Worm (Caenorhabditis elegans): ENCODE results near the gene tyra-3.

- TF ChIP-seq lin-13 (tag; optimal IDR thresholded peaks at IDR 0.05) (no peak), elt-1 (tag; optimal IDR thresholded peaks at IDR 0.05; ENCODE audit: borderline replicate concordance, insufficient read depth) (no peak), nhr-12 (tag; optimal IDR thresholded peaks at IDR 0.05) (no peak), ceh-39 (tag; optimal IDR thresholded peaks at IDR 0.05) (no peak), elt-3 (tag; optimal IDR thresholded peaks at IDR 0.05) (no peak), ztf-11 (tag; optimal IDR thresholded peaks at IDR 0.05) (no peak), unc-39 (tag; optimal IDR thresholded peaks at IDR 0.05) (no peak), nhr-28 (tag; optimal IDR thresholded peaks at IDR 0.05) (no peak), mab-5 (tag; optimal IDR thresholded peaks at IDR 0.05) (no peak), snpc-4 (tag; optimal IDR thresholded peaks at IDR 0.05) (no peak), lsy-2 (tag; optimal IDR thresholded peaks at IDR 0.05) (no peak), zip-8 (tag; optimal IDR thresholded peaks at IDR 0.05) (no peak), pha-4 (tag; optimal IDR thresholded peaks at IDR 0.05) (no peak), nhr-2 (tag; optimal IDR thresholded peaks at IDR 0.05) (no peak)
These were observed 17.7 kb downstream of the tyra-3 start for ce11 chrX:4965592-4965991.
